Worm (Caenorhabditis elegans): ENCODE measurements around the gene F33A8.7.

- no peak for TF ChIP-seq egl-27 (tag; optimal IDR thresholded peaks at IDR 0.05)
- TF ChIP-seq nhr-237 (tag; optimal IDR thresholded peaks at IDR 0.05): no peak
- no peak for TF ChIP-seq unc-130 (tag; optimal IDR thresholded peaks at IDR 0.05)
- no peak for TF ChIP-seq elt-2 (tag; optimal IDR thresholded peaks at IDR 0.05)
- TF ChIP-seq lin-15B (tag; optimal IDR thresholded peaks at IDR 0.05): no peak
- no peak for TF ChIP-seq nhr-90 (tag; optimal IDR thresholded peaks at IDR 0.05; ENCODE audit: poor library complexity)
Measured at ce11 chrII:10999109-10999508, 26.4 kb downstream of the F33A8.7 start.
